Fruit fly (Drosophila melanogaster) whole organism, adult: ENCODE measurements around the gene CG32022.

ENCODE experiments used
- CG12768 ChIP-seq: fragments of 200-800 bp; sonication (Bioruptor generic); optimal IDR thresholded peaks from 2 replicates; lab custom pipeline; 2017; ENCODE audit warnings: missing biosample characterization, missing genetic modification characterization, mild to moderate bottlenecking, moderate library complexity, missing genetic modification reagents
- CG14711 ChIP-seq: fragments of 200-800 bp; sonication (Bioruptor generic); optimal IDR thresholded peaks from 2 replicates; lab custom pipeline; 2018; ENCODE audit warnings: missing biosample characterization, mild to moderate bottlenecking, missing genetic modification characterization, moderate library complexity
- CG1620 ChIP-seq: fragments of 200-800 bp; sonication (Bioruptor generic); optimal IDR thresholded peaks from 2 replicates; lab custom pipeline; 2016; ENCODE audit warnings: missing biosample characterization, missing genetic modification characterization
- CG5204 ChIP-seq: fragments of 200-800 bp; sonication (Bioruptor generic); optimal IDR thresholded peaks from 2 replicates; lab custom pipeline; 2016; ENCODE audit warnings: missing biosample characterization, missing genetic modification characterization
- CG7045 ChIP-seq: fragments of 200-800 bp; sonication (Bioruptor generic); optimal IDR thresholded peaks from 2 replicates; lab custom pipeline; 2017; ENCODE audit warnings: missing biosample characterization, mild to moderate bottlenecking, missing genetic modification characterization
- CG7101 ChIP-seq: fragments of 200-800 bp; sonication (Bioruptor generic); optimal IDR thresholded peaks from 2 replicates; lab custom pipeline; 2018; ENCODE audit warnings: missing biosample characterization, mild to moderate bottlenecking, missing genetic modification characterization, moderate library complexity
- Crg-1 ChIP-seq: fragments of 200-800 bp; sonication (Bioruptor generic); optimal IDR thresholded peaks from 2 replicates; lab custom pipeline; 2016; ENCODE audit warnings: missing biosample characterization, missing genetic modification characterization
- Hr96 ChIP-seq: fragments of 200-800 bp; sonication (Bioruptor generic); optimal IDR thresholded peaks from 2 replicates; lab custom pipeline; 2016; ENCODE audit warnings: missing biosample characterization, missing genetic modification characterization
- Mnt ChIP-seq: fragments of 200-800 bp; sonication (Bioruptor generic); optimal IDR thresholded peaks from 2 replicates; lab custom pipeline; 2016; ENCODE audit warnings: missing biosample characterization, mild to moderate bottlenecking, missing genetic modification characterization
- bab1 ChIP-seq: fragments of 200-800 bp; sonication (Bioruptor generic); optimal IDR thresholded peaks from 3 replicates; lab custom pipeline; 2019; ENCODE audit warnings: missing biosample characterization, mild to moderate bottlenecking, missing genetic modification characterization, moderate library complexity
- cnc ChIP-seq, 2 experiments: fragments of >200 bp; optimal IDR thresholded peaks; 2 replicates each; lab custom pipeline; 2017
- kay ChIP-seq: fragments of 200-800 bp; sonication (Bioruptor generic); peaks from one replicate; lab custom pipeline; 2016; ENCODE audit warnings: missing biosample characterization, missing genetic modification characterization, borderline replicate concordance
- toe ChIP-seq: fragments of 200-800 bp; sonication (Bioruptor generic); optimal IDR thresholded peaks from 2 replicates; lab custom pipeline; 2016; ENCODE audit warnings: missing biosample characterization, missing genetic modification characterization

dm6 chr3L:8731494-8731994, 10.5 kb upstream of the CG32022 start, which contains the start of gene Cp16:
- no peak for TF ChIP-seq toe (GFP tag; lab: Kevin White, UChicago)
- no peak for TF ChIP-seq bab1
- TF ChIP-seq kay (GFP tag; lab: Kevin White, UChicago), result no peak
- TF ChIP-seq CG1620, result no peak
- no peak for TF ChIP-seq CG7101 (tag; lab: Kevin White, UChicago)
- TF ChIP-seq Crg-1 (GFP tag; lab: Kevin White, UChicago), result no peak
- no peak for TF ChIP-seq cnc (optimal IDR thresholded peaks at IDR 0.05; lab: Kevin White, UChicago)
- no peak for TF ChIP-seq CG14711
- TF ChIP-seq CG7045, result no peak
- TF ChIP-seq CG12768, result no peak
- TF ChIP-seq Hr96 (GFP tag; lab: Kevin White, UChicago), result no peak
- no peak for TF ChIP-seq CG5204 (GFP tag; lab: Kevin White, UChicago)
- TF ChIP-seq Mnt (GFP tag; lab: Kevin White, UChicago), result no peak
